Worm (Caenorhabditis elegans): Measurements from ENCODE around the gene cyp-37A1.

Gene cyp-37A1

ce11 chrII:14059767-14060166 lies 43.0 kb upstream of the cyp-37A1 start, which contains the start of gene rpb-11 (continued):
- TF ChIP-seq R02D3.7 (tag; optimal IDR thresholded peaks at IDR 0.05) (peak; percentile 60), snpc-4 (tag; optimal IDR thresholded peaks at IDR 0.05) (peak; percentile 90), fos-1 (tag; optimal IDR thresholded peaks at IDR 0.05) (peak; percentile 68)

- no peak for TF ChIP-seq nhr-129 (tag; optimal IDR thresholded peaks at IDR 0.05)
- TF ChIP-seq C34F6.9 (tag; optimal IDR thresholded peaks at IDR 0.05), result no peak
- TF ChIP-seq lin-11 (tag; optimal IDR thresholded peaks at IDR 0.05), result no peak
- no peak for TF ChIP-seq nhr-21 (tag; optimal IDR thresholded peaks at IDR 0.05)
- no peak for TF ChIP-seq sem-4 (tag; optimal IDR thresholded peaks at IDR 0.05)
- peak; percentile 2 for TF ChIP-seq sma-9 (GFP tag; optimal IDR thresholded peaks at IDR 0.05)
- TF ChIP-seq sma-9 (tag; optimal IDR thresholded peaks at IDR 0.05), result no peak
- TF ChIP-seq unc-55 (GFP tag; optimal IDR thresholded peaks at IDR 0.05), result no peak
- no peak for TF ChIP-seq lsy-2 (tag; optimal IDR thresholded peaks at IDR 0.05)
- no peak for TF ChIP-seq nhr-6 (tag; optimal IDR thresholded peaks at IDR 0.05)
- TF ChIP-seq fos-1 (tag; optimal IDR thresholded peaks at IDR 0.05), result peak; percentile 88
- no peak for TF ChIP-seq alr-1 (tag; optimal IDR thresholded peaks at IDR 0.05)
Measured at ce11 chrII:14055717-14056116, 39.0 kb upstream of the cyp-37A1 start.

- TF ChIP-seq nhr-25 (tag; optimal IDR thresholded peaks at IDR 0.05) (no peak), ama-1 (optimal IDR thresholded peaks at IDR 0.05) (no peak), C34F6.9 (tag; optimal IDR thresholded peaks at IDR 0.05) (no peak)
Measured at ce11 chrII:14053141-14053540, 36.4 kb upstream of the cyp-37A1 start.

- TF ChIP-seq alr-1 (tag; optimal IDR thresholded peaks at IDR 0.05), result no peak
- no peak for TF ChIP-seq nhr-11 (tag; optimal IDR thresholded peaks at IDR 0.05)
- TF ChIP-seq nhr-21 (tag; optimal IDR thresholded peaks at IDR 0.05), result no peak
- no peak for TF ChIP-seq unc-39 (tag; optimal IDR thresholded peaks at IDR 0.05)
- no peak for TF ChIP-seq snpc-4 (tag; optimal IDR thresholded peaks at IDR 0.05)
- TF ChIP-seq lin-39 (tag; optimal IDR thresholded peaks at IDR 0.05), result no peak
- no peak for TF ChIP-seq ceh-16 (tag; optimal IDR thresholded peaks at IDR 0.05)
Measured at ce11 chrII:14052204-14052603, 35.4 kb upstream of the cyp-37A1 start, which contains the start of gene daf-5. TSS of gene daf-5 (minus strand) at chrII:14052304.

- TF ChIP-seq elt-1 (tag; optimal IDR thresholded peaks at IDR 0.05) (no peak), nhr-11 (tag; optimal IDR thresholded peaks at IDR 0.05) (no peak), ceh-82 (tag; optimal IDR thresholded peaks at IDR 0.05) (no peak), nhr-21 (tag; optimal IDR thresholded peaks at IDR 0.05) (peak; percentile 7), unc-39 (tag; optimal IDR thresholded peaks at IDR 0.05) (no peak), nhr-77 (tag; optimal IDR thresholded peaks at IDR 0.05) (no peak), ztf-1 (GFP tag; conservative IDR thresholded peaks at IDR 0.05) (no peak), unc-62 (GFP tag; optimal IDR thresholded peaks at IDR 0.05) (no peak), fos-1 (tag; optimal IDR thresholded peaks at IDR 0.05) (peak; percentile 51), ZK546.5 (tag; optimal IDR thresholded peaks at IDR 0.05) (no peak), gmeb-1 (tag; optimal IDR thresholded peaks at IDR 0.05) (no peak), lin-39 (tag; optimal IDR thresholded peaks at IDR 0.05) (no peak), sma-3 (GFP tag; optimal IDR thresholded peaks at IDR 0.05) (no peak), lin-13 (GFP tag; optimal IDR thresholded peaks at IDR 0.05) (no peak), alr-1 (tag; optimal IDR thresholded peaks at IDR 0.05) (no peak), nhr-129 (tag; optimal IDR thresholded peaks at IDR 0.05) (no peak), snpc-4 (tag; optimal IDR thresholded peaks at IDR 0.05) (peak; percentile 35)
Measured at ce11 chrII:14051474-14051934, 34.7 kb upstream of the cyp-37A1 start.

ce11 chrII:14050506-14050905 lies 33.7 kb upstream of the cyp-37A1 start:
- TF ChIP-seq gmeb-1 (tag; optimal IDR thresholded peaks at IDR 0.05), result peak; percentile 58
- TF ChIP-seq ztf-4 (tag; optimal IDR thresholded peaks at IDR 0.05), result peak; percentile 37
- TF ChIP-seq nhr-129 (tag; optimal IDR thresholded peaks at IDR 0.05), result peak; percentile 81
- peak; percentile 47 for TF ChIP-seq ceh-16 (tag; optimal IDR thresholded peaks at IDR 0.05)
- TF ChIP-seq nhr-11 (tag; optimal IDR thresholded peaks at IDR 0.05), result no peak
- TF ChIP-seq aly-2 (tag; optimal IDR thresholded peaks at IDR 0.05), result no peak
- peak; percentile 54 for TF ChIP-seq C34F6.9 (tag; optimal IDR thresholded peaks at IDR 0.05)
- TF ChIP-seq lin-13 (GFP tag; optimal IDR thresholded peaks at IDR 0.05), result peak; percentile 56
- no peak for TF ChIP-seq nhr-12 (tag; optimal IDR thresholded peaks at IDR 0.05)
- peak; percentile 51 for TF ChIP-seq blmp-1 (tag; optimal IDR thresholded peaks at IDR 0.05; ENCODE audit: insufficient read depth)
- TF ChIP-seq mab-5 (tag; optimal IDR thresholded peaks at IDR 0.05), result peak; percentile 8
- peak in 1 of 2 experiments; percentile 22 for TF ChIP-seq mdl-1 (tag; optimal IDR thresholded peaks at IDR 0.05)
- TF ChIP-seq ZK546.5 (tag; optimal IDR thresholded peaks at IDR 0.05), result no peak
- peak; percentile 53 for TF ChIP-seq crh-2 (tag; optimal IDR thresholded peaks at IDR 0.05)
- TF ChIP-seq nhr-23 (tag; optimal IDR thresholded peaks at IDR 0.05), result no peak
- TF ChIP-seq lin-39 (tag; optimal IDR thresholded peaks at IDR 0.05), result no peak
- TF ChIP-seq nhr-25 (tag; optimal IDR thresholded peaks at IDR 0.05), result peak; percentile 83
- TF ChIP-seq lsy-2 (tag; optimal IDR thresholded peaks at IDR 0.05), result peak in 1 of 2 experiments; percentile 66
- TF ChIP-seq egl-27 (tag; optimal IDR thresholded peaks at IDR 0.05), result peak; percentile 56
- TF ChIP-seq F13H6.1 (tag; optimal IDR thresholded peaks at IDR 0.05), result peak; percentile 84
- TF ChIP-seq ztf-11 (tag; optimal IDR thresholded peaks at IDR 0.05), result no peak
- peak; percentile 44 for TF ChIP-seq fos-1 (tag; optimal IDR thresholded peaks at IDR 0.05)
- no peak for TF ChIP-seq zag-1 (tag; optimal IDR thresholded peaks at IDR 0.05)
- TF ChIP-seq unc-55 (GFP tag; optimal IDR thresholded peaks at IDR 0.05), result no peak
- no peak for TF ChIP-seq ceh-82 (tag; optimal IDR thresholded peaks at IDR 0.05)
- peak; percentile 66 for TF ChIP-seq sma-3 (GFP tag; optimal IDR thresholded peaks at IDR 0.05)
- TF ChIP-seq unc-39 (tag; optimal IDR thresholded peaks at IDR 0.05), result no peak
- no peak for TF ChIP-seq lin-11 (tag; optimal IDR thresholded peaks at IDR 0.05)
- TF ChIP-seq nhr-77 (tag; optimal IDR thresholded peaks at IDR 0.05), result peak; percentile 1

Measured in whole organism, L2 larva.